Worm (Caenorhabditis elegans): ENCODE data around the gene C18A11.4.
A peak's percentile ranks its signal among the peaks of the same experiment; 100 is the strongest.

The C18A11.4 gene

DNA sequence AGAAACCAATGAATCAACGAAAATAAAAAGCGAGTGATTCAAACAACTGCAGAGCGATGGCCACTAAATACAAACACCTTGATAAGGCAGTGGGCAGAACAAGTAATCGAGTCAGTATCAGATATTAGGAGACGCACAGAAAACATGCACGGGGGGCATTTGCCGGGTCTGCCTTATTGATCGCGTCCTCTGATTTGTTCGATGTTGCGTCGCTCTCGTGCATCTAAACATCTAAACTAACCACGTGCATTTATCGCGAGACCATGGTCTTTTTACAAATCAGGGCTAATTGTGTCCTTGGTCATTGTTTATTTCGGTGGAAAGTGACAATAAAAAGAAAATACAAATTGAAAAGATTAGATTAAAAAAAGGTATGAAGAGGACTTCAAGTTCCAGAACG lies 38.6 kb downstream of the C18A11.4 start, which contains the start of gene K07E3.4 (continued):
- TF ChIP-seq arid-1 (GFP tag; conservative IDR thresholded peaks at IDR 0.05): no peak
- no peak for TF ChIP-seq ZK546.5 (tag; optimal IDR thresholded peaks at IDR 0.05)
- TF ChIP-seq hlh-30 (tag; optimal IDR thresholded peaks at IDR 0.05; ENCODE audit: insufficient read depth): peak; percentile 95
- TF ChIP-seq ceh-32 (tag; optimal IDR thresholded peaks at IDR 0.05; ENCODE audit: poor library complexity): no peak
- peak; percentile 54 for TF ChIP-seq nhr-77 (tag; optimal IDR thresholded peaks at IDR 0.05)
- TF ChIP-seq sdz-12 (GFP tag; optimal IDR thresholded peaks at IDR 0.05): no peak
- peak; percentile 85 for TF ChIP-seq nhr-28 (tag; optimal IDR thresholded peaks at IDR 0.05)
- TF ChIP-seq madf-5 (GFP tag; IDR thresholded peaks at IDR 0.05): no peak
- no peak for TF ChIP-seq F26F4.8 (GFP tag; conservative IDR thresholded peaks at IDR 0.05)
- peak; percentile 5 for TF ChIP-seq ama-1 (optimal IDR thresholded peaks at IDR 0.05)
- no peak for TF ChIP-seq F10B5.3 (tag; optimal IDR thresholded peaks at IDR 0.05)
- peak; percentile 48 for TF ChIP-seq nhr-48 (tag; optimal IDR thresholded peaks at IDR 0.05)
- no peak for TF ChIP-seq vab-7 (GFP tag; IDR thresholded peaks at IDR 0.05)
- no peak; the same call in 1 of the 2 replicates for TF ChIP-seq zfp-3 (GFP tag; conservative IDR thresholded peaks at IDR 0.05)
- TF ChIP-seq daf-16 (GFP tag; optimal IDR thresholded peaks at IDR 0.05): no peak
- peak; percentile 86 for TF ChIP-seq daf-16 (tag; optimal IDR thresholded peaks at IDR 0.05)
- TF ChIP-seq skn-1 (tag; optimal IDR thresholded peaks at IDR 0.05): no peak
- peak; percentile 67 to 91 for TF ChIP-seq mdl-1 (tag; optimal IDR thresholded peaks at IDR 0.05)
- no peak for TF ChIP-seq ces-1 (GFP tag; optimal IDR thresholded peaks at IDR 0.05)
- TF ChIP-seq lin-1 (GFP tag; IDR thresholded peaks at IDR 0.05): peak; percentile 43; the same call in 1 of the 2 replicates
- no peak for TF ChIP-seq mdt-29 (GFP tag; IDR thresholded peaks at IDR 0.05)
- peak; percentile 50 for TF ChIP-seq mes-2 (tag; optimal IDR thresholded peaks at IDR 0.05; ENCODE audit: poor library complexity, severe bottlenecking)
- no peak for TF ChIP-seq saeg-2 (GFP tag; IDR thresholded peaks at IDR 0.05)
- TF ChIP-seq ceh-62 (tag; optimal IDR thresholded peaks at IDR 0.05): no peak
- no peak for TF ChIP-seq F37D6.2 (tag; optimal IDR thresholded peaks at IDR 0.05)
- no peak for TF ChIP-seq mxl-2 (GFP tag; conservative IDR thresholded peaks at IDR 0.05)
- no peak for TF ChIP-seq F44E2.7 (GFP tag; IDR thresholded peaks at IDR 0.05)
- no peak for TF ChIP-seq Y75B8A.6 (GFP tag; IDR thresholded peaks at IDR 0.05)
- no peak for TF ChIP-seq daf-12 (tag; optimal IDR thresholded peaks at IDR 0.05)
- TF ChIP-seq duxl-1 (tag; optimal IDR thresholded peaks at IDR 0.05; ENCODE audit: poor library complexity): no peak
- no peak for TF ChIP-seq dmd-9 (GFP tag; IDR thresholded peaks at IDR 0.05)
- no peak for TF ChIP-seq aly-2 (tag; optimal IDR thresholded peaks at IDR 0.05)
- no peak for TF ChIP-seq zip-11 (GFP tag; IDR thresholded peaks at IDR 0.05)
- TF ChIP-seq aha-1 (tag): peak; percentile 38
- TF ChIP-seq lin-13 (GFP tag; optimal IDR thresholded peaks at IDR 0.05): peak; percentile 9
- no peak for TF ChIP-seq nhr-76 (tag; optimal IDR thresholded peaks at IDR 0.05)
- TF ChIP-seq jun-1 (tag; optimal IDR thresholded peaks at IDR 0.05): no peak
- no peak for TF ChIP-seq ceh-82 (tag; optimal IDR thresholded peaks at IDR 0.05)
- no peak for TF ChIP-seq nhr-10 (tag; optimal IDR thresholded peaks at IDR 0.05)
- peak in 1 of 2 experiments; percentile 77 for TF ChIP-seq unc-62 (GFP tag; optimal IDR thresholded peaks at IDR 0.05 in 1 of 2)
- no peak for TF ChIP-seq unc-62 (tag; optimal IDR thresholded peaks at IDR 0.05)
- TF ChIP-seq R02D3.7 (tag; optimal IDR thresholded peaks at IDR 0.05): no peak
- peak; percentile 78 for TF ChIP-seq mxl-3 (GFP tag; optimal IDR thresholded peaks at IDR 0.05)
- TF ChIP-seq pha-4 (GFP tag; IDR thresholded peaks at IDR 0.05): no peak
- no peak for TF ChIP-seq pha-4 (tag; optimal IDR thresholded peaks at IDR 0.05)
- TF ChIP-seq tag-97 (GFP tag; IDR thresholded peaks at IDR 0.05): no peak
- TF ChIP-seq daf-19 (GFP tag; conservative IDR thresholded peaks at IDR 0.05): no peak
- no peak for TF ChIP-seq snpc-1.2 (GFP tag; IDR thresholded peaks at IDR 0.05)
- TF ChIP-seq dve-1 (tag; optimal IDR thresholded peaks at IDR 0.05; ENCODE audit: insufficient read depth): peak; percentile 84
- no peak for TF ChIP-seq nhr-237 (tag; optimal IDR thresholded peaks at IDR 0.05)
- no peak for TF ChIP-seq ceh-28 (tag; optimal IDR thresholded peaks at IDR 0.05)
- TF ChIP-seq lim-7 (GFP tag; IDR thresholded peaks at IDR 0.05): no peak
- TF ChIP-seq F49E8.2 (tag; optimal IDR thresholded peaks at IDR 0.05; ENCODE audit: borderline replicate concordance): no peak

Measured in whole organism, L4 larva.